Fruit fly (Drosophila melanogaster) whole organism, prepupa: Measurements from ENCODE around the gene Drak.

Source experiments
- Blimp-1 ChIP-seq: fragments of 200-800 bp; sonication (Bioruptor generic); optimal IDR thresholded peaks from 3 replicates; lab custom pipeline; 2017; ENCODE audit warnings: missing biosample characterization, missing genetic modification characterization, mild to moderate bottlenecking, moderate library complexity, missing genetic modification reagents
- CG10631 ChIP-seq: fragments of 200-800 bp; sonication (Bioruptor generic); optimal IDR thresholded peaks from 2 replicates; lab custom pipeline; 2016; ENCODE audit warnings: missing biosample characterization, missing genetic modification characterization
- CG10669 ChIP-seq: fragments of 200-800 bp; sonication (Bioruptor generic); optimal IDR thresholded peaks from 3 replicates; lab custom pipeline; 2018; ENCODE audit warnings: missing biosample characterization, mild to moderate bottlenecking, missing genetic modification characterization, moderate library complexity
- CG11294 ChIP-seq: fragments of 200-800 bp; sonication (Bioruptor generic); IDR thresholded peaks from 2 replicates; pipeline ENCODE4 v1.3.6; 2022; ENCODE audit warnings: missing biosample characterization, missing genetic modification characterization
- CG11762 ChIP-seq: fragments of 200-800 bp; sonication (Bioruptor generic); optimal IDR thresholded peaks from 3 replicates; lab custom pipeline; 2016; ENCODE audit warnings: missing biosample characterization, missing genetic modification characterization; ENCODE audit not compliant: insufficient read depth
- CG15336 ChIP-seq: fragments of 200-800 bp; sonication (Bioruptor generic); IDR thresholded peaks from 2 replicates; pipeline ENCODE4 v1.3.6; 2022; ENCODE audit warnings: missing biosample characterization, missing genetic modification characterization
- CG16779 ChIP-seq: fragments of 200-800 bp; sonication (Bioruptor generic); optimal IDR thresholded peaks from 3 replicates; lab custom pipeline; 2017; ENCODE audit warnings: missing biosample characterization, mild to moderate bottlenecking, missing genetic modification characterization
- CG3032 ChIP-seq: fragments of 200-800 bp; optimal IDR thresholded peaks from 2 replicates; lab custom pipeline; 2019; ENCODE audit warnings: missing biosample characterization, mild to moderate bottlenecking, missing genetic modification characterization, moderate library complexity
- CG34406 ChIP-seq: fragments of 200-800 bp; sonication (Bioruptor generic); optimal IDR thresholded peaks from 3 replicates; lab custom pipeline; 2016; ENCODE audit warnings: missing biosample characterization, missing genetic modification characterization
- CG6792 ChIP-seq: fragments of 200-800 bp; sonication (Bioruptor generic); optimal IDR thresholded peaks from 3 replicates; lab custom pipeline; 2016; ENCODE audit warnings: missing biosample characterization, missing genetic modification characterization
- CG6808 ChIP-seq: fragments of 200-800 bp; sonication (Bioruptor generic); optimal IDR thresholded peaks from 3 replicates; lab custom pipeline; 2017; ENCODE audit warnings: missing biosample characterization, missing genetic modification characterization, mild to moderate bottlenecking, moderate library complexity, missing genetic modification reagents
- CG6854 ChIP-seq: fragments of 200-800 bp; sonication (Bioruptor generic); optimal IDR thresholded peaks from 2 replicates; lab custom pipeline; 2017; ENCODE audit warnings: missing biosample characterization, mild to moderate bottlenecking, missing genetic modification characterization
- CG8119 ChIP-seq: fragments of 200-800 bp; sonication (Bioruptor generic); IDR thresholded peaks from 3 replicates; pipeline ENCODE4 v1.3.6; 2022; ENCODE audit warnings: missing biosample characterization, missing genetic modification characterization
- CG8319 ChIP-seq: fragments of 200-800 bp; sonication (Bioruptor generic); optimal IDR thresholded peaks from 3 replicates; lab custom pipeline; 2016; ENCODE audit warnings: missing biosample characterization, missing genetic modification characterization
- CG9139 ChIP-seq: fragments of 200-800 bp; sonication (Bioruptor generic); optimal IDR thresholded peaks from 3 replicates; lab custom pipeline; 2017; ENCODE audit warnings: missing biosample characterization, mild to moderate bottlenecking, missing genetic modification characterization
- Eip75B ChIP-seq: fragments of 200-800 bp; sonication (Bioruptor generic); optimal IDR thresholded peaks from 3 replicates; lab custom pipeline; 2016; ENCODE audit warnings: missing biosample characterization, missing genetic modification characterization
- Eip78C ChIP-seq: fragments of 200-800 bp; sonication (Bioruptor generic); peaks from one replicate; lab custom pipeline; 2016; ENCODE audit warnings: missing biosample characterization, missing genetic modification characterization
- Ets96B ChIP-seq: fragments of 200-800 bp; optimal IDR thresholded peaks from 2 replicates; lab custom pipeline; 2019; ENCODE audit warnings: missing biosample characterization, mild to moderate bottlenecking, missing genetic modification characterization, moderate library complexity
- Gug ChIP-seq: fragments of 200-800 bp; sonication (Bioruptor generic); IDR thresholded peaks from 2 replicates; pipeline ENCODE4 v1.3.6; 2022; ENCODE audit warnings: missing biosample characterization, missing genetic modification characterization
- Hr38 ChIP-seq: sonication (Bioruptor generic); optimal IDR thresholded peaks from 2 replicates; lab custom pipeline; 2016; ENCODE audit warnings: missing biosample characterization, missing genetic modification characterization
- Hr4 ChIP-seq: fragments of 200-800 bp; sonication (Bioruptor generic); optimal IDR thresholded peaks from 3 replicates; lab custom pipeline; 2016; ENCODE audit warnings: missing biosample characterization, missing genetic modification characterization
- Lpt ChIP-seq: fragments of 200-800 bp; sonication (Bioruptor generic); optimal IDR thresholded peaks from 3 replicates; lab custom pipeline; 2016; ENCODE audit warnings: missing biosample characterization, missing genetic modification characterization
- Met ChIP-seq: fragments of 200-800 bp; sonication (Bioruptor generic); optimal IDR thresholded peaks from 3 replicates; lab custom pipeline; 2016; ENCODE audit warnings: missing biosample characterization, missing genetic modification characterization
- OdsH ChIP-seq: fragments of 200-800 bp; sonication (Bioruptor generic); optimal IDR thresholded peaks from 3 replicates; lab custom pipeline; 2016; ENCODE audit warnings: missing biosample characterization, missing genetic modification characterization
- Sox102F ChIP-seq: fragments of 200-800 bp; sonication (Bioruptor generic); optimal IDR thresholded peaks from 2 replicates; lab custom pipeline; 2016; ENCODE audit warnings: missing biosample characterization, mild to moderate bottlenecking, missing genetic modification characterization
- Sox14 ChIP-seq: fragments of 200-800 bp; sonication (Bioruptor generic); optimal IDR thresholded peaks from 3 replicates; lab custom pipeline; 2016; ENCODE audit warnings: missing biosample characterization, missing genetic modification characterization
- achi ChIP-seq: fragments of 200-800 bp; sonication (Bioruptor generic); optimal IDR thresholded peaks from 3 replicates; lab custom pipeline; 2016; ENCODE audit warnings: missing biosample characterization, missing genetic modification characterization
- cyc ChIP-seq: fragments of 200-800 bp; sonication (Bioruptor generic); optimal IDR thresholded peaks from 3 replicates; lab custom pipeline; 2016; ENCODE audit warnings: missing biosample characterization, missing genetic modification characterization
- dac ChIP-seq: fragments of 200-800 bp; sonication (Bioruptor generic); optimal IDR thresholded peaks from 2 replicates; lab custom pipeline; 2017; ENCODE audit warnings: missing biosample characterization, mild to moderate bottlenecking, missing genetic modification characterization
- dsx ChIP-seq: fragments of 200-800 bp; optimal IDR thresholded peaks from 3 replicates; lab custom pipeline; 2019; ENCODE audit warnings: missing biosample characterization, mild to moderate bottlenecking, missing genetic modification characterization, moderate library complexity; ENCODE audit not compliant: poor library complexity, severe bottlenecking
- eg ChIP-seq: fragments of 200-800 bp; sonication (Bioruptor generic); IDR thresholded peaks from 3 replicates; pipeline ENCODE4 v1.3.6; 2022; ENCODE audit warnings: missing biosample characterization, missing genetic modification characterization
- esn ChIP-seq: fragments of 200-800 bp; sonication (Bioruptor generic); optimal IDR thresholded peaks from 2 replicates; lab custom pipeline; 2016; ENCODE audit warnings: missing biosample characterization, mild to moderate bottlenecking, missing genetic modification characterization, moderate library complexity
- fd59A ChIP-seq: fragments of 200-800 bp; sonication (Bioruptor generic); optimal IDR thresholded peaks from 2 replicates; lab custom pipeline; 2017; ENCODE audit warnings: missing biosample characterization, mild to moderate bottlenecking, missing genetic modification characterization, missing genetic modification reagents
- lz ChIP-seq: fragments of 200-800 bp; sonication (Bioruptor generic); optimal IDR thresholded peaks from 3 replicates; lab custom pipeline; 2016; ENCODE audit warnings: missing biosample characterization, missing genetic modification characterization
- net ChIP-seq: fragments of 200-800 bp; sonication (Bioruptor generic); optimal IDR thresholded peaks from 3 replicates; lab custom pipeline; 2016; ENCODE audit warnings: missing biosample characterization, missing genetic modification characterization
- pdm3 ChIP-seq: fragments of 200-800 bp; sonication (Bioruptor generic); optimal IDR thresholded peaks from 3 replicates; lab custom pipeline; 2016; ENCODE audit warnings: missing biosample characterization, missing genetic modification characterization
- ss ChIP-seq, 2 experiments: fragments of 200-800 bp; sonication (Bioruptor generic); optimal IDR thresholded peaks; 2 replicates in 1 of 2; 3 replicates in 1 of 2; lab custom pipeline; 2017 to 2018; ENCODE audit warnings: mild to moderate bottlenecking in 2 of 2, missing biosample characterization in 2 of 2, missing genetic modification characterization in 2 of 2, moderate library complexity in 1 of 2
- svp ChIP-seq: fragments of 200-800 bp; sonication (Bioruptor generic); peaks from one replicate; lab custom pipeline; 2016; ENCODE audit warnings: missing biosample characterization, missing genetic modification characterization
- topi ChIP-seq: fragments of 200-800 bp; sonication (Bioruptor generic); optimal IDR thresholded peaks from 3 replicates; lab custom pipeline; 2016; ENCODE audit warnings: missing biosample characterization, missing genetic modification characterization
- vri ChIP-seq: fragments of 200-800 bp; sonication (Bioruptor generic); optimal IDR thresholded peaks from 3 replicates; lab custom pipeline; 2016; ENCODE audit warnings: missing biosample characterization, mild to moderate bottlenecking, missing genetic modification characterization

Drak gene

dm6 chrX:11559728-11560724 is 67.1 kb downstream of the Drak start (continued):
- peak; percentile 81 for TF ChIP-seq CG6792
- TF ChIP-seq CG10669 (GFP tag; lab: Kevin White, UChicago), result peak; percentile 82
- peak; percentile 85 for TF ChIP-seq Lpt
- peak; percentile 82 for TF ChIP-seq Ets96B (tag; lab: Kevin White, UChicago)
- TF ChIP-seq CG11762 (GFP tag; lab: Kevin White, UChicago), result peak; percentile 83
- peak; percentile 92 for TF ChIP-seq Eip78C (GFP tag; lab: Kevin White, UChicago)
- TF ChIP-seq CG6808, result peak; percentile 85
- peak; percentile 58 for TF ChIP-seq svp (GFP tag; lab: Kevin White, UChicago)
- peak; percentile 80 for TF ChIP-seq CG10631 (GFP tag; lab: Kevin White, UChicago)
- TF ChIP-seq Gug (GFP tag; lab: Robert Waterston, UW), result peak; percentile 75
- peak; percentile 81 for TF ChIP-seq esn (GFP tag; lab: Kevin White, UChicago)
- TF ChIP-seq CG8119 (GFP tag; lab: Robert Waterston, UW), result peak; percentile 87
- peak; percentile 13 for TF ChIP-seq CG6854 (GFP tag; lab: Kevin White, UChicago)
- peak; percentile 86 for TF ChIP-seq achi
- TF ChIP-seq Hr4, result peak; percentile 86
- peak; percentile 60 for TF ChIP-seq dac (GFP tag; lab: Kevin White, UChicago)
- peak; percentile 86 for TF ChIP-seq CG15336 (GFP tag; lab: Robert Waterston, UW)
- TF ChIP-seq dsx (GFP tag; lab: Kevin White, UChicago), result peak; percentile 77
- TF ChIP-seq CG3032 (tag; lab: Kevin White, UChicago), result peak; percentile 86
- TF ChIP-seq Met (GFP tag; lab: Kevin White, UChicago), result peak; percentile 75
- TF ChIP-seq eg (GFP tag; lab: Robert Waterston, UW), result peak; percentile 79
- TF ChIP-seq topi, result peak; percentile 69
- TF ChIP-seq OdsH (GFP tag; lab: Kevin White, UChicago), result peak; percentile 85
- TF ChIP-seq Blimp-1, result peak; percentile 65
- peak; percentile 63 for TF ChIP-seq cyc (GFP tag; lab: Kevin White, UChicago)
- peak; percentile 64 for TF ChIP-seq Eip75B (GFP tag; lab: Kevin White, UChicago)
- TF ChIP-seq Sox102F, result peak; percentile 66
- TF ChIP-seq pdm3 (GFP tag; lab: Kevin White, UChicago), result peak; percentile 78
- TF ChIP-seq fd59A, result peak; percentile 76
- TF ChIP-seq CG16779 (tag; lab: Kevin White, UChicago), result peak; percentile 76
- TF ChIP-seq ss (GFP tag; optimal IDR thresholded peaks at IDR 0.05; lab: Kevin White, UChicago), result peak; percentile 71 to 88
- TF ChIP-seq CG8319 (GFP tag; lab: Kevin White, UChicago), result peak; percentile 57
- TF ChIP-seq CG9139, result peak; percentile 70
- TF ChIP-seq CG11294 (GFP tag; lab: Robert Waterston, UW), result peak; percentile 69
- peak; percentile 87 for TF ChIP-seq net (GFP tag; lab: Kevin White, UChicago)
- peak; percentile 64 for TF ChIP-seq lz (GFP tag; lab: Kevin White, UChicago)
- peak; percentile 14 for TF ChIP-seq vri (GFP tag; lab: Kevin White, UChicago)

DNA sequence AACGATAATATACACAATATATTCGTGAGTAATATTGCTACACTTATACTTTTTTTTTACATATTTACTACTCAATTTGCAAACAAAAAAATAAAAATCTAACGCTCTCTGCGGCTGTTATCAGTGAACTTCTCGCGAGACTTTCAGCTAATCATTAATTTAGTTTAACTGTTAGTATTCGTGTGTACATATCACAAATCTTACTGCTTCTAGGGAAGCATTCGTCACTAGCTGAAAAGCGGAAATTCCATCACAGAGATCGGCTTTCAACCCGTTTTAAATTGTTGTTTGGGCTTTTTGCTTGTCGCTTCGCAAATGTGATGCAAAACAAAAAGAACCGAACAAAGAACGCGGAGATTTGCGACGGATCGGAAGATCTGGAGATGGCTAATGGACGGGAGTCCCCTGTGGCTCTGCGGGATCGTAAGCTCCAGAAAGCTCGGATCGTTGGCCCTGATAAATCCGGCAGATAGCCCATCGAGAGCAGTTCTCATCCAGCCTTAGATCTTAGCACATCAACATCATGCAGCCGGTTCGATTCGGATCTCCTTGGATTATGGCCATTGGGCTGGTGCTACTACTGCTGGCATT is 68.6 kb downstream of the Drak start, which contains the start of gene PGRP-SA:
Gene PGRP-SA (plus strand): TSS at position 194 of the 591 bp plus-strand sequence.
- TF ChIP-seq Sox14 (GFP tag; lab: Kevin White, UChicago), result peak; percentile 33
- no peak for TF ChIP-seq lz (GFP tag; lab: Kevin White, UChicago)
- no peak for TF ChIP-seq CG34406 (GFP tag; lab: Kevin White, UChicago)
- TF ChIP-seq CG10669 (GFP tag; lab: Kevin White, UChicago), result peak; percentile 1
- TF ChIP-seq CG8119 (GFP tag; lab: Robert Waterston, UW), result 0 out of 3 replicates have a peak, but pooled peaks have one; percentile 27
- TF ChIP-seq Eip78C (GFP tag; lab: Kevin White, UChicago), result peak; percentile 51
- peak; percentile 66 for TF ChIP-seq svp (GFP tag; lab: Kevin White, UChicago)
- TF ChIP-seq eg (GFP tag; lab: Robert Waterston, UW), result no peak
- no peak for TF ChIP-seq Hr38
